Fruit fly (Drosophila melanogaster) whole organism, pupa: Measurements from ENCODE around the gene alpha-Spec.

Experiments used
- CG10348 ChIP-seq: fragments of 200-800 bp; sonication (Bioruptor generic); IDR thresholded peaks from 2 replicates; pipeline ENCODE4 v1.3.6; 2022; ENCODE audit warnings: missing biosample characterization, missing genetic modification characterization
- CG12605 ChIP-seq: fragments of 200-800 bp; sonication (Bioruptor generic); IDR thresholded peaks from 2 replicates; pipeline ENCODE4 v1.3.6; 2022; ENCODE audit warnings: missing biosample characterization, missing genetic modification characterization
- CG13204 ChIP-seq: fragments of 200-800 bp; sonication (Bioruptor generic); optimal IDR thresholded peaks from 2 replicates; lab custom pipeline; 2018; ENCODE audit warnings: missing biosample characterization, mild to moderate bottlenecking, missing genetic modification characterization, moderate library complexity
- CG14655 ChIP-seq: fragments of 200-800 bp; sonication (Bioruptor generic); optimal IDR thresholded peaks from 3 replicates; lab custom pipeline; 2017; ENCODE audit warnings: mild to moderate bottlenecking, missing biosample characterization, missing genetic modification reagents, missing genetic modification characterization
- CG15710 ChIP-seq: fragments of 200-800 bp; sonication (Bioruptor generic); optimal IDR thresholded peaks from 2 replicates; lab custom pipeline; 2018; ENCODE audit warnings: missing biosample characterization, mild to moderate bottlenecking, missing genetic modification characterization, moderate library complexity
- CG17806 ChIP-seq: fragments of 200-800 bp; sonication (Bioruptor generic); optimal IDR thresholded peaks from 2 replicates; lab custom pipeline; 2018; ENCODE audit warnings: missing biosample characterization, mild to moderate bottlenecking, missing genetic modification characterization, moderate library complexity
- CG32121 ChIP-seq: fragments of 200-800 bp; sonication (Bioruptor generic); IDR thresholded peaks from 2 replicates; pipeline ENCODE4 v1.3.6; 2022; ENCODE audit warnings: missing biosample characterization, missing genetic modification characterization
- CG34367 ChIP-seq: fragments of 200-800 bp; sonication (Bioruptor generic); optimal IDR thresholded peaks from 2 replicates; lab custom pipeline; 2018; ENCODE audit warnings: missing biosample characterization, mild to moderate bottlenecking, missing genetic modification characterization
- CG4496 ChIP-seq: fragments of 200-800 bp; sonication (Bioruptor generic); IDR thresholded peaks from 3 replicates; pipeline ENCODE4 v1.3.6; 2022; ENCODE audit warnings: missing biosample characterization, missing genetic modification characterization
- CG8159 ChIP-seq: fragments of 200-800 bp; sonication (Bioruptor generic); optimal IDR thresholded peaks from 3 replicates; lab custom pipeline; 2018; ENCODE audit warnings: missing biosample characterization, mild to moderate bottlenecking, missing genetic modification characterization, moderate library complexity
- CG8301 ChIP-seq: fragments of 200-800 bp; sonication (Bioruptor generic); optimal IDR thresholded peaks from 2 replicates; lab custom pipeline; 2018; ENCODE audit warnings: missing biosample characterization, mild to moderate bottlenecking, missing genetic modification characterization
- CG9948 ChIP-seq: fragments of 200-800 bp; sonication (Bioruptor generic); optimal IDR thresholded peaks from 2 replicates; lab custom pipeline; 2018; ENCODE audit warnings: missing biosample characterization, mild to moderate bottlenecking, missing genetic modification characterization, moderate library complexity
- D1 ChIP-seq: fragments of 200-800 bp; sonication (Bioruptor generic); optimal IDR thresholded peaks from 2 replicates; lab custom pipeline; 2018; ENCODE audit warnings: missing biosample characterization, mild to moderate bottlenecking, missing genetic modification characterization, moderate library complexity
- EcR ChIP-seq: fragments of 200-800 bp; sonication (Bioruptor generic); optimal IDR thresholded peaks from 3 replicates; lab custom pipeline; 2019; ENCODE audit warnings: missing biosample characterization, missing genetic modification characterization, mild to moderate bottlenecking, moderate library complexity, missing genetic modification reagents
- Ets98B ChIP-seq: fragments of 200-800 bp; sonication (Bioruptor generic); IDR thresholded peaks from 2 replicates; pipeline ENCODE4 v1.3.6; 2022; ENCODE audit warnings: missing biosample characterization, missing genetic modification characterization
- Pif1A ChIP-seq: fragments of 200-800 bp; sonication (Bioruptor generic); optimal IDR thresholded peaks from 3 replicates; lab custom pipeline; 2016; ENCODE audit warnings: missing biosample characterization, missing genetic modification characterization
- Pif1B ChIP-seq: fragments of 200-800 bp; sonication (Bioruptor generic); optimal IDR thresholded peaks from 3 replicates; lab custom pipeline; 2016; ENCODE audit warnings: missing biosample characterization, missing genetic modification characterization
- Snoo ChIP-seq: fragments of 200-800 bp; sonication (Bioruptor generic); optimal IDR thresholded peaks from 3 replicates; lab custom pipeline; 2017; ENCODE audit warnings: missing biosample characterization, mild to moderate bottlenecking, missing genetic modification characterization, inconsistent platforms
- fd96Ca ChIP-seq: fragments of 200-800 bp; sonication (Bioruptor generic); IDR thresholded peaks from 3 replicates; pipeline ENCODE4 v1.3.6; 2022; ENCODE audit warnings: missing biosample characterization, missing genetic modification characterization
- gl ChIP-seq: fragments of 200-800 bp; sonication (Bioruptor generic); optimal IDR thresholded peaks from 2 replicates; lab custom pipeline; 2018; ENCODE audit warnings: missing biosample characterization, mild to moderate bottlenecking, missing genetic modification characterization
- rn ChIP-seq: fragments of 200-800 bp; sonication (Bioruptor generic); IDR thresholded peaks from 2 replicates; pipeline ENCODE4 v1.3.6; 2022; ENCODE audit warnings: missing biosample characterization, missing genetic modification characterization

The alpha-Spec gene

DNA sequence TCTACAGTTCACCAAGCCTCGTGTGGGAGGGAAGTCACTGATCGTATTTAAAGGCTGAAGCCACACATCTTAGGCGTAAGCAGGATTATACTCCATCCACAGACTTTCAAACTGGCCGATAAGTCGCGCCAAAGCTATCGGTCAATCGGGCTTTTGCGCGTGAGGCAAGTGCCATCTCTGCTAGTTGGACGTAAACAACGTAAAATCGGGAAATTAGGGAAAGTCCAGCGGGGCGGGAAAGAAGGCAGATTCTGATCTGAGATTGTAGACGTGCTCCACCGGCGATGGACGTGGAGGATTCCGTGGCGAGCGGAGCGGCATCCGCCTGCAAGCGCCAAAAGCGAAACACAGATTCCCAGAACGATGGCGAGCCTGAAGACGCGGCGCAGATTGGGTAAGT lies 39.0 kb downstream of the alpha-Spec start, which contains the start of gene CG8001:
Gene CG8001, plus strand, starts transcription at position 17 of the 400 bp plus-strand sequence.
- TF ChIP-seq gl (tag; lab: Kevin White, UChicago) (no peak), CG15710 (no peak)

DNA sequence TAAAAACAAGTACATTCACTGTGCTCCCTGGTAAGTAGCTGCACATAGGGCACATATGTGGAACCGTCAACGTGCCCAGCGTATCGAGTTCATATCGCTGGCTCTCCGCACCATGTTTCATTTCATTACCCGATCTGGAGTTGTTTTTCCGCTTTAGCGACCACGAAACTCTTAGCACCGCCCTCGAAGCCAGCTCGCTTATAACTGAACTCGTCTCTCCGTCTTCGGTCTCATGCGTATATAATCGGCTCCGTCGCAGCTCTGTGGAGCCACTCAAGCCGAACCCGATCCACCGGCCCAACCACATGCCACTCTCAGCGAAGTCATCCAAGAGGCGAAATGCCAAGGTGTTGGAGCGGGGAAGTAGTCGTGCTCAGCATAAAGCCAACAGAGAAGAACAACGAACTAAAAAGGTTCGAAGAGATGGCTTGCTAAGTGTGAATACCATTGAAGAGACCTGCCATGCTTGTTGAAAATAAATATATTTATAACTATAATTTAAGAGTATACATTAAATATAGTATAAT lies 39.6 kb downstream of the alpha-Spec start, which contains the start of gene Cht2:
Gene Cht2, minus strand, starts transcription at position 477 of the 527 bp plus-strand sequence.
- TF ChIP-seq CG10348 (GFP tag; lab: Robert Waterston, UW) (no peak), CG32121 (GFP tag; lab: Robert Waterston, UW) (peak; percentile 34; the same call in 1 of the 2 replicates), fd96Ca (peak; percentile 36; the same call in 1 of the 3 replicates), EcR (GFP tag; lab: Kevin White, UChicago) (peak; percentile 84), gl (tag; lab: Kevin White, UChicago) (no peak), Pif1B (peak; percentile 59), CG13204 (GFP tag; lab: Kevin White, UChicago) (peak; percentile 40), rn (GFP tag; lab: Robert Waterston, UW) (no peak), Ets98B (GFP tag; lab: Robert Waterston, UW) (peak; percentile 33; the same call in 1 of the 2 replicates), CG17806 (no peak), CG8301 (tag; lab: Kevin White, UChicago) (no peak), CG14655 (no peak), Snoo (tag; lab: Kevin White, UChicago) (no peak), D1 (tag; lab: Kevin White, UChicago) (no peak), CG12605 (GFP tag; lab: Robert Waterston, UW) (peak; percentile 62), CG8159 (no peak), CG9948 (no peak), CG4496 (GFP tag; lab: Robert Waterston, UW) (0 out of 3 replicates have a peak, but pooled peaks have one; percentile 57)
- TF ChIP-seq, all 21 proteins: peak for 8

DNA sequence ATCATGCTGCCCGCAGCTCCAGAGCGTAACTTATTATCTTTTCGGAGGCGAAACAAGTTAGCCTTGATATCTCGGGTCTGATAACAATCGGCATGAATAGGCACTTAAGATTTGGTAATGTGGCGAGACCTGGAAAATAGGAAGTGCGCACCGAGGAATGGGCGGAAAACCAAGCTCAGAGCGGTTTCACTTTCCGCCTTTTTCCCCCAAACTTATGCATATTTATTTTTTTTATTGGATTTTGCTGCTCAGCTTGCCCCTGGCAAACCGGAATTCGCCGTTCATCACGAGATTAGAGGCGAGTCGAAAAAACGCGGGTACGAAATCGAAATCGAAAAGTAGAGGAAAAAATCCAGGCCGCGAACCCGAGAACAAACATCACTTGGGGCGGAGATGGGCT lies 40.2 kb downstream of the alpha-Spec start:
- TF ChIP-seq CG9948 (no peak), CG14655 (no peak), CG15710 (no peak), D1 (tag; lab: Kevin White, UChicago) (no peak), rn (GFP tag; lab: Robert Waterston, UW) (no peak), Snoo (tag; lab: Kevin White, UChicago) (no peak), CG8159 (no peak), CG4496 (GFP tag; lab: Robert Waterston, UW) (no peak), fd96Ca (no peak), EcR (GFP tag; lab: Kevin White, UChicago) (no peak), CG17806 (no peak), Ets98B (GFP tag; lab: Robert Waterston, UW) (no peak), Pif1B (no peak), CG10348 (GFP tag; lab: Robert Waterston, UW) (no peak), CG34367 (tag; lab: Kevin White, UChicago) (no peak), CG12605 (GFP tag; lab: Robert Waterston, UW) (no peak), Pif1A (GFP tag; lab: Kevin White, UChicago) (no peak), CG32121 (GFP tag; lab: Robert Waterston, UW) (no peak), CG13204 (GFP tag; lab: Kevin White, UChicago) (no peak), CG8301 (tag; lab: Kevin White, UChicago) (no peak)

DNA sequence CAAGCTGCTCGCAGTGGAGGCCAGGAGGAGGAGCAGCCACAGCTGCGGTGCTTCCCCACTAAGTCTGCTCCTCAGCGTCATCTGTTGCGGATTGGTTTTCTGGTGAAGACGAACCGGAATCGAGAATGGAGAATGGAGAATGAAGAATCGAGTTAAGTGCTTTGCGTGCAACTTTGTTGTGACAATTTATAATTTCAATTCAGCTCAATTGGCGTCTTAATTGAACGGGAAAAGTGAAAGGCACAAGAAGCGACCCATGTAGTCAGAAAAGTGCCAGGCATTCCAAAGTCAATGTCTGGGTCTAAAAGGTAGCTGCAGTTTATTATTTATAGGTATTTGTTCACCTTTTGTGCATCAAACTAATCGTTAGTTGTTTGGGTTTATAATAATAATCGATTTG lies 40.9 kb downstream of the alpha-Spec start:
- TF ChIP-seq fd96Ca (no peak), Snoo (tag; lab: Kevin White, UChicago) (no peak), CG4496 (GFP tag; lab: Robert Waterston, UW) (no peak), D1 (tag; lab: Kevin White, UChicago) (no peak), gl (tag; lab: Kevin White, UChicago) (peak; percentile 51), CG15710 (no peak)
- TF ChIP-seq, all 21 proteins: peak for 1

DNA sequence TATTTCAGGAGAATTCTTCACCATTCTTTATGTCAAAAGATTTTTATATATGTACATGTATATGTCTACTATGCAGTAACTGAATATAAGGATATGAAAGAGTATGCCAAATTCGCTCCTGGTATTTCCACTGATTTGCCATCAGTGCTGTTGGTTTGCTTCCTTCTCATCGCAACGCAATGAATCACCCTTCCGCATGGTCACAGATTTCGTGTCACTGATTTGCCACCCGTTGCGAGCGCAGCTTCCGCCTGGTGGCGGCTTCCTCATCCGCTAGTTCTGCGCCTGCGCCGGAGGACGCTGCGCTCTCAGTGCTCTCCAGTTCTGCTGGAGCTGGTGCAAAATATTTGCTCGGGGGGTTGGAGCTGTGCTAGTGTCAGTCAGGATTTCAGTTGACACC lies 46.9 kb downstream of the alpha-Spec start:
- TF ChIP-seq CG13204 (GFP tag; lab: Kevin White, UChicago), result peak; percentile 6
- TF ChIP-seq CG32121 (GFP tag; lab: Robert Waterston, UW), result no peak

DNA sequence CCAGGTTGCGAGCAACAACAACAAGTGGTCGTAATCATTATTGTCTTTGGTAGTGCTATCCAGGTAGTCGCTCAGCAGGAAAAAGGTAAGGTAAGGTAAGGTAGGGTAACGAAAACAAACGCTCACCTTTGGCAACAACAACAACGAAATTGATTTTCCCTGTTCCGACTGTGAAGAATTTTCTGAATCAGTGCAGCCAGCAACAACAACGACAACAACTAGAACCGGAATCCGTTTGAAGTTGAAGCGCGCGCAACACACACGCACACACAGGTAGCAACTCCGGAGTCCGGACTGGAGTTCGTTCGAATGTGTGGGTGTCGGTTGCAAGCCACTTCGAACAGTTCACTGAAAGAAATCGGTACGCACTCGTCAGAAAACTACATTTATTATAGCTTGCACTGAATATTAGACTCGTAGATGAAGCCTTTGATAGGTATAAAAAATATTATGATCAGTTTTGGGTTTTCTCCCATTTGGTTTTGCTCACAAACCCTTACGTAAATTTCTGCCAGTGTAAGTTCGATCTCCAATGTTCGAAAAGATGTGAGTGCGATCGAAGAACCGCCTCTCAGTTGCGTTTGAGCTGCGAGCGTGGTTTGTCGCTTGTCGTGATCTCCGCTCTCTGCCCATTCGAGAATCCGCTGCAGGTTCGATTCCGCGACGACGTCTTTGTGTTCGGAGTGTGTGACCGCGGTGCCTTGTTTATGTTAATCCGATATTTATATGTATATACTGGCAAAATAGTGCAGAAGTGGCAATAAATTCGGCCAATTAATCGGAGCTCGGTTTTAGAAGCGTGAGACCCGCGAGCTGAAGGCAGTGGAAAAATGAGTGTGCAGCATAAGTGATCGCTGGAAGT lies 48.6 kb downstream of the alpha-Spec start, which contains the start of gene CG13921:
Gene CG13921, plus strand, starts transcription at position 570 of the 862 bp plus-strand sequence.
- TF ChIP-seq CG10348 (GFP tag; lab: Robert Waterston, UW) (peak; percentile 98), Pif1B (peak; percentile 100), CG8159 (peak; percentile 100), CG12605 (GFP tag; lab: Robert Waterston, UW) (peak; percentile 99), Ets98B (GFP tag; lab: Robert Waterston, UW) (peak; percentile 99), Snoo (tag; lab: Kevin White, UChicago) (peak; percentile 100), CG15710 (peak; percentile 99), CG8301 (tag; lab: Kevin White, UChicago) (peak; percentile 100), CG17806 (peak; percentile 100), EcR (GFP tag; lab: Kevin White, UChicago) (peak; percentile 69), fd96Ca (peak; percentile 100), D1 (tag; lab: Kevin White, UChicago) (no peak), CG13204 (GFP tag; lab: Kevin White, UChicago) (peak; percentile 97), CG14655 (peak; percentile 100), Pif1A (GFP tag; lab: Kevin White, UChicago) (peak; percentile 100), CG9948 (peak; percentile 100), CG34367 (tag; lab: Kevin White, UChicago) (peak; percentile 99), CG32121 (GFP tag; lab: Robert Waterston, UW) (peak; percentile 100), CG4496 (GFP tag; lab: Robert Waterston, UW) (peak; percentile 100), gl (tag; lab: Kevin White, UChicago) (peak; percentile 99), rn (GFP tag; lab: Robert Waterston, UW) (peak; percentile 99)
